Worm (Caenorhabditis elegans): ENCODE measurements around the gene Y105C5A.1.
"Not testable (repeated sequence)": the region's sequence is repeated elsewhere in the genome, so short reads cannot be mapped to it uniquely, and the experiment has no call there.

DNA sequence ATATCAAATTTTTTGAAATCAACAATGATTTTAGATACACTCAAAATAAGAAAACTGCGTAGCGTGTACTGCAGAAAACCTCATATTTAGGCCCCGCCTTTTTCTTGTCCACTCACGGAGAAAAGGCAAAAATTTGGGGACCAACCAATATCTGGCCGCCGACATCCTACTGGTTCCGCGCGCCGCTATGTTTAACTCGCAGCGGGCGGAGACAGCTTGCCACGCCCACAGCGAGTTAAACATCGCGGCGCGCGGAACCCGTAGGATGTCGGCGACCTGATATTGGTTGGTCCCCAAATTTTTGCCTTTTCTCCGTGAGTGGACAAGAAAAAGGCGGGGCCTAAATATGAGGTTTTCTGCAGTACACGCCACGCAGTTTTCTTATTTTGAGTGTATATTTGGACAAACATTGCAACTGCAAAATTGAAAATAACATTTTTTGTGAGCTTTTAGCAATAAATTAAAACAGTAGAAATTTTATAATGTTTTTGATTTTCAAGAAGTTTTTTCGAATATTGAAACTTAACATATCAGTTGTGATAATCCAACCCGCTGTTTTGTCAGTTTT lies 45.7 kb upstream of the Y105C5A.1 start:
- not testable (repeated sequence) for TF ChIP-seq madf-10 (tag; optimal IDR thresholded peaks at IDR 0.05); bed-1 (GFP tag; IDR thresholded peaks at IDR 0.05); dpff-1 (tag; optimal IDR thresholded peaks at IDR 0.05); F23B12.7 (tag; optimal IDR thresholded peaks at IDR 0.05; ENCODE audit: insufficient read depth); him-1 (tag; optimal IDR thresholded peaks at IDR 0.05); efl-1 (GFP tag; optimal IDR thresholded peaks at IDR 0.05); unc-130 (GFP tag; optimal IDR thresholded peaks at IDR 0.05); F57C9.4 (tag; optimal IDR thresholded peaks at IDR 0.05); lsl-1 (GFP tag; optimal IDR thresholded peaks at IDR 0.05); ets-4 (GFP tag; optimal IDR thresholded peaks at IDR 0.05); ztf-6 (GFP tag; IDR thresholded peaks at IDR 0.05); ceh-27 (GFP tag; optimal IDR thresholded peaks at IDR 0.05)

Measured in whole organism, young adult.